Worm (Caenorhabditis elegans): ENCODE measurements around the gene orc-1.
A peak's percentile ranks its signal among the peaks of the same experiment; 100 is the strongest.

orc-1 gene

ce11 chrIII:10637933-10638332 is 5.0 kb upstream of the orc-1 start:
- no peak for TF ChIP-seq dpl-1 (GFP tag; optimal IDR thresholded peaks at IDR 0.05)
- 0 out of 2 replicates have a peak, but pooled peaks have one; percentile 24 for TF ChIP-seq hmg-1.2 (GFP tag; IDR thresholded peaks at IDR 0.05)

DNA sequence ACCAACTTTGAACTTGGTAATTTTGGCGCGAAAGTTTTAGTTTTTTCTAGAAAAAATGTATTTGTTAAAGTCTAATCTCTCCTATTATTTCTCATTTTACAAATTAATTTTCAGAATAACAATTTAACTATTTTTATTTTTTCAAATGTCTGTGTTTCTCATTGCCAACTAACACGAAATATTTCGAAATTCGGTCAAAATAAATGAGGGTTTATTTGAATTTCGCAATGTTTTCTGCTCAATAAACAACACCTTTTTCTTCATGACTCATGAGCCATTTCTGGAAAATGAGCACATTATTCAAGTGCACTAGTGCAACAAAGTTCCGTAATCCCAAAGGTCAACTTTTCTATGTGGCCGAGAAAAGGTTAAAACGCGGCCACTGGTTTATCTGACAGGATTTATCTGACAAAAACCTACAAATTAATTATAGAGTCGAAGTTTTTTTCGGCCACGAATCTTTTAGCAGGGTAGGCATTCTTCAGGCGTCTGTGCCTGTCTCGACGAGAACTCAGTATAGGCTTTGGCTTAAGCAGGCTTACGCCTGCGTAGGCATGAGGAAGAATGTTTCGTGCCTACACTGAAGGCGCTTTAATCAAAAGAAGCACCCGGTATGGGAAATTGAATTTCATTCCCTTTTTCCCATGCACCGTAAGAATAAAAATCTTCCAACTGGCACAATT is 4.4 kb upstream of the orc-1 start, which contains the start of gene Y39A1A.27:
Gene Y39A1A.27 (plus strand): TSS at position 633 of the 683 bp plus-strand sequence.
- TF ChIP-seq F39B2.1 (GFP tag; IDR thresholded peaks at IDR 0.05) (no peak), cebp-1 (GFP tag; IDR thresholded peaks at IDR 0.05) (no peak), cebp-1 (tag; optimal IDR thresholded peaks at IDR 0.05) (peak; percentile 87), repo-1 (tag; optimal IDR thresholded peaks at IDR 0.05) (no peak)

ce11 chrIII:10646094-10646493 is 3.2 kb downstream of the orc-1 start, which contains the start of gene orc-4:
Gene orc-4, plus strand, starts transcription at chrIII:10646170.
- TF ChIP-seq mcd-1 (GFP tag; IDR thresholded peaks at IDR 0.05) = peak; percentile 75
- TF ChIP-seq egl-44 (GFP tag; IDR thresholded peaks at IDR 0.05) = no peak
- no peak for TF ChIP-seq akir-1 (GFP tag; optimal IDR thresholded peaks at IDR 0.05)
- TF ChIP-seq ccch-3 (GFP tag; optimal IDR thresholded peaks at IDR 0.05) = no peak
- no peak for TF ChIP-seq nhr-80 (tag; optimal IDR thresholded peaks at IDR 0.05)
- no peak for TF ChIP-seq let-607 (tag; optimal IDR thresholded peaks at IDR 0.05)
- TF ChIP-seq die-1 (tag; optimal IDR thresholded peaks at IDR 0.05) = no peak
- no peak for TF ChIP-seq him-1 (tag; optimal IDR thresholded peaks at IDR 0.05)
- peak; percentile 11 for TF ChIP-seq F49E8.2 (tag; optimal IDR thresholded peaks at IDR 0.05; ENCODE audit: insufficient read depth)
- no peak for TF ChIP-seq rcor-1 (GFP tag; IDR thresholded peaks at IDR 0.05)
- TF ChIP-seq pbrm-1 (GFP tag; IDR thresholded peaks at IDR 0.05) = no peak
- TF ChIP-seq Y95B8A.8 (GFP tag; IDR thresholded peaks at IDR 0.05) = 0 out of 2 replicates have a peak, but pooled peaks have one; percentile 33
- no peak for TF ChIP-seq K12H6.12 (tag; optimal IDR thresholded peaks at IDR 0.05)
- no peak for TF ChIP-seq K11D2.4 (GFP tag; IDR thresholded peaks at IDR 0.05)

DNA sequence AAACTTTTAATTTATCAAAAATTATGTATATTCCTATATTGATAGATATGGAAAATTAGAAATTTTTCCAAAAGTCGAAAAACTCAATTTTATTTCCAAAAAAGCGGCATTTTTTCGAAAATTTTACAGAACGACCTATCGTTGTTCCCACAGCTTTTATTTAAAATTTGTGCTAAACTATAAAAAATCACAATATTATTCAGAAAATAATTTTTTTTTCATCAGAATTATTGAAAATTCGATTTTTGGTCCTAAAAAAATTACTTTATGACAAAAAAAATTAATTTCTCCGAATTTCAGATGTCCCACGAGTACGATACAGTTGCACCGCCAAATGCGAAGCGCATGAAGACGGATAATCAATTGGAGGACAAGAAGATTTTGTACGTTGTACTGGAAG is 6.3 kb downstream of the orc-1 start, which contains the start of gene emg-1:
Gene emg-1 (plus strand): TSS at position 301 of the 400 bp plus-strand sequence.
- TF ChIP-seq hmg-20 (GFP tag; IDR thresholded peaks at IDR 0.05) (no peak), Y53F4B.3 (GFP tag; IDR thresholded peaks at IDR 0.05) (no peak), B0035.1 (tag; optimal IDR thresholded peaks at IDR 0.05) (no peak), chd-7 (tag; optimal IDR thresholded peaks at IDR 0.05) (no peak), akir-1 (GFP tag; optimal IDR thresholded peaks at IDR 0.05) (no peak), K12H6.12 (tag; optimal IDR thresholded peaks at IDR 0.05) (no peak), efl-1 (GFP tag; optimal IDR thresholded peaks at IDR 0.05) (no peak), Y53G8AR.9 (GFP tag; conservative IDR thresholded peaks at IDR 0.05) (no peak), Y67H2A.10 (GFP tag; conservative IDR thresholded peaks at IDR 0.05) (no peak), ztf-26 (tag; optimal IDR thresholded peaks at IDR 0.05) (no peak), ztf-28 (GFP tag; IDR thresholded peaks at IDR 0.05) (no peak), ccch-3 (GFP tag; optimal IDR thresholded peaks at IDR 0.05) (no peak), nfya-1 (tag; optimal IDR thresholded peaks at IDR 0.05; ENCODE audit: borderline replicate concordance, insufficient read depth) (no peak), mes-4 (tag; optimal IDR thresholded peaks at IDR 0.05) (no peak), nhr-179 (tag; optimal IDR thresholded peaks at IDR 0.05) (no peak)

Data from whole organism, young adult.